Worm (Caenorhabditis elegans): Measurements from ENCODE around the gene unc-58.

unc-58 gene

ce11 chrX:10133082-10133481 is at the start of gene unc-58:
Gene unc-58 (minus strand): TSS chrX:10133182.
- TF ChIP-seq unc-62 (GFP tag; optimal IDR thresholded peaks at IDR 0.05) (no peak), nfya-1 (tag; optimal IDR thresholded peaks at IDR 0.05; ENCODE audit: insufficient read depth) (no peak), nhr-77 (tag; optimal IDR thresholded peaks at IDR 0.05) (no peak), pqm-1 (tag; optimal IDR thresholded peaks at IDR 0.05) (no peak), nhr-25 (tag; optimal IDR thresholded peaks at IDR 0.05) (no peak), nhr-67 (tag; optimal IDR thresholded peaks at IDR 0.05) (no peak), nhr-43 (tag; optimal IDR thresholded peaks at IDR 0.05; ENCODE audit: poor library complexity, severe bottlenecking) (no peak), ztf-11 (tag; optimal IDR thresholded peaks at IDR 0.05) (no peak), unc-39 (tag; optimal IDR thresholded peaks at IDR 0.05) (no peak), nhr-76 (tag; optimal IDR thresholded peaks at IDR 0.05) (no peak), ztf-4 (tag; optimal IDR thresholded peaks at IDR 0.05) (no peak), nhr-12 (tag; optimal IDR thresholded peaks at IDR 0.05) (no peak), hmg-11 (tag; optimal IDR thresholded peaks at IDR 0.05) (no peak), pha-4 (tag; optimal IDR thresholded peaks at IDR 0.05) (no peak), zag-1 (tag; optimal IDR thresholded peaks at IDR 0.05) (no peak)

ce11 chrX:10182613-10183012 is 49.6 kb upstream of the unc-58 start:
- no peak for TF ChIP-seq fkh-2 (tag; optimal IDR thresholded peaks at IDR 0.05)
- no peak for TF ChIP-seq ceh-16 (tag; optimal IDR thresholded peaks at IDR 0.05)
- TF ChIP-seq ceh-82 (tag; optimal IDR thresholded peaks at IDR 0.05), result no peak

ce11 chrX:10176295-10176694 is 43.3 kb upstream of the unc-58 start, which contains the start of gene ncs-4:
Gene ncs-4 (plus strand): TSS chrX:10176521.
- TF ChIP-seq unc-62 (GFP tag; optimal IDR thresholded peaks at IDR 0.05) (no peak), pha-4 (tag; optimal IDR thresholded peaks at IDR 0.05) (no peak), egl-5 (tag; optimal IDR thresholded peaks at IDR 0.05) (peak; percentile 11), eor-1 (tag; optimal IDR thresholded peaks at IDR 0.05) (no peak), elt-3 (tag; optimal IDR thresholded peaks at IDR 0.05) (no peak), jun-1 (tag; optimal IDR thresholded peaks at IDR 0.05) (no peak), ztf-11 (tag; optimal IDR thresholded peaks at IDR 0.05) (no peak), lin-15B (tag; optimal IDR thresholded peaks at IDR 0.05) (no peak)

ce11 chrX:10174683-10175082 is 41.7 kb upstream of the unc-58 start, which contains the start of gene C07A4.3:
Gene C07A4.3 (plus strand): TSS chrX:10174983.
- TF ChIP-seq ceh-82 (tag; optimal IDR thresholded peaks at IDR 0.05) (no peak), zag-1 (tag; optimal IDR thresholded peaks at IDR 0.05) (no peak), lin-15B (tag; optimal IDR thresholded peaks at IDR 0.05) (no peak), sea-2 (GFP tag; optimal IDR thresholded peaks at IDR 0.05) (no peak), ZK546.5 (tag; optimal IDR thresholded peaks at IDR 0.05) (no peak), ztf-11 (tag; optimal IDR thresholded peaks at IDR 0.05) (no peak), eor-1 (tag; optimal IDR thresholded peaks at IDR 0.05) (no peak), aly-2 (tag; optimal IDR thresholded peaks at IDR 0.05) (no peak), elt-1 (tag; optimal IDR thresholded peaks at IDR 0.05) (no peak), snpc-4 (tag; optimal IDR thresholded peaks at IDR 0.05) (no peak), mdl-1 (tag; optimal IDR thresholded peaks at IDR 0.05) (no peak), fkh-10 (GFP tag; optimal IDR thresholded peaks at IDR 0.05) (no peak), egl-5 (tag; optimal IDR thresholded peaks at IDR 0.05) (no peak), nhr-23 (tag; optimal IDR thresholded peaks at IDR 0.05) (no peak), nhr-25 (tag; optimal IDR thresholded peaks at IDR 0.05) (no peak), skn-1 (tag; optimal IDR thresholded peaks at IDR 0.05) (no peak), mml-1 (tag; optimal IDR thresholded peaks at IDR 0.05) (no peak), ztf-4 (tag; optimal IDR thresholded peaks at IDR 0.05) (no peak)

- TF ChIP-seq elt-3 (tag; optimal IDR thresholded peaks at IDR 0.05) (peak in 1 of 3 experiments; percentile 31), nhr-23 (tag; optimal IDR thresholded peaks at IDR 0.05) (no peak), ztf-11 (tag; optimal IDR thresholded peaks at IDR 0.05) (no peak)
These were observed 39.1 kb upstream of the unc-58 start, which contains the start of gene C07A4.2 for ce11 chrX:10172004-10172584. Gene C07A4.2 (plus strand): TSS chrX:10172198.
